Fruit fly (Drosophila melanogaster) S2 (cell line): Measurements from ENCODE around the gene puf.
A peak's percentile ranks its signal among the peaks of the same experiment; 100 is the strongest.

Experiments used
- CG8478 ChIP-seq: fragments of >200 bp; optimal IDR thresholded peaks from 2 replicates; lab custom pipeline; 2018
- CTCF ChIP-seq, 2 experiments: fragments of >200 bp; optimal IDR thresholded peaks; 2 replicates each; lab custom pipeline; 2018

Gene puf

DNA sequence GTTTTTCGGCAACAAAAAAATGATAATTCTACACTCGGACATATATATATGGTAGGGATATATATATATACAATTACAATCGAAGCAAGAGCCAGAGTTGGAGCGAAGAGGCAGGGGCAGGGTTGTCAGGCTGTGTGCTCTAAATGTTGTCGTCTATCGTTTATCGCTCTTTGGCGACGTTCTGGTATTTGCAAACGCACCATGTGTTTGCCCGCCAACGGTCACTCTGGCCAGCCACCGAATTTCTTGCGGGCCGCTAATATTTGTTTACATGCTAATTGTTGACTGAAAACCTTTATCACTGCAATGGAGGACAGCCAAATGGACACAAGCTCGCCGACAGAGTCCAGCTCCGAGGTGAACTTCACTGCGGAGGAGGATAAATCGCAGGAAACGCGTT lies at the start of gene puf, which contains the start of gene ash2:
Gene puf, minus strand, starts transcription at position 121 of the 400 bp plus-strand sequence.
Gene ash2, plus strand, starts transcription at position 203 of the 400 bp plus-strand sequence.
- TF ChIP-seq CTCF (optimal IDR thresholded peaks at IDR 0.05; lab: Kevin White, UChicago): peak in 1 of 2 experiments; percentile 38
- TF ChIP-seq CG8478 (lab: Kevin White, UChicago): no peak

DNA sequence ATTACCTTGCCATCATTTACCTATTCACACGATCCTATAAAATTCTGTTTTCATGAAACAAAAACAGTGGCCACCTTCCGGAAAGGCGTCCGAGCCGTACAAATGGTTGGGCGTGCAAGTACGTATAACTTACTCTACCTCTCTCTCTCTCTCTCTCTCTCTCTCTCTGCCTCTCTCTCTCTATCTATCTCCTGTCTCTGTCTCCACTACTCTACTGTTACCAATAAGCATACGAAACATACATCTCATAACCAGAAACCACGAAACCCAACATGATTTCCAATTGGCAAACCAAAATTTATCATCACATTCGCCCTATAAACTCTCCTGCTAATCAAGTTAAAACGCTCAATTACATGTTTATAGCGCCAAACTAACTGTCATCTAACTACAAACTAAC lies 49.5 kb upstream of the puf start:
- TF ChIP-seq CG8478 (lab: Kevin White, UChicago) (no peak), CTCF (optimal IDR thresholded peaks at IDR 0.05; lab: Kevin White, UChicago) (no peak)

DNA sequence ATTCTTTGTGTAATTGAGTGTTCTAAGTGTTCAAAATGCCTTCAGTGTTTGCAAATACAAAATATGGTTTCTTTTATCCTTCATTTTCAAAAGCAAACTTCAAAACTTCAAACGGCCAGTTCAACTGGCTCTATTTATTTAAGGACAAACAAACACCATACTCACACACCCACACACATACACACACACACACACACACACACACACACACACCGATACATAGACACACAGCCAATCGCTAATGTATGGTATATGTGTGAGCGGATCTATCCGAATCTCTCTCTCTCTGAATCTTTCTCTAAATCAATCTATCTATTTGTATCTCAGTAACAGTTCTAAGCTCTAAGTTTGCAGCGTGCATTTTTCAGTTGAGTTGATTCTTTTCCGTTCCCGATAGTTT lies 43.0 kb upstream of the puf start:
- TF ChIP-seq CTCF (optimal IDR thresholded peaks at IDR 0.05; lab: Kevin White, UChicago) (no peak), CG8478 (lab: Kevin White, UChicago) (no peak)

DNA sequence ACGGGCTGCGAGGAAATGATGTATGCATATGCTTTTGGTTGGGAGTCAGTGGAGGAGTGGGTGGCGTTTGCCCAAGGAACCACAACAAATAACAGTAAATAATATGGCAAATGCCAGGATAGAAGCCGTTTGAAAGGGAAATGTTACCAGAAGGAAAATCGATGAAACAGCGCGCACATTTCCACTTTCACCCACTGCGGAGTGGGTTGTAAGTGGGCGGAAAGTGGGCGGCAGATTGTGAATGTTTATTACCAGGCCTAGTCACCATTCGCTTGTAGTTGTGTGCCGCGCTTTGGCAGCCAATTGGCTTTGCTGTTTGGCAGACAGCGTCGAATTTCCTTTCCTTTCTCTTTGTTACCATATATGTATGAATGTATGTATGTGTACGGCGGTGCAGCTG lies 21.8 kb upstream of the puf start:
- no peak for TF ChIP-seq CG8478 (lab: Kevin White, UChicago)

DNA sequence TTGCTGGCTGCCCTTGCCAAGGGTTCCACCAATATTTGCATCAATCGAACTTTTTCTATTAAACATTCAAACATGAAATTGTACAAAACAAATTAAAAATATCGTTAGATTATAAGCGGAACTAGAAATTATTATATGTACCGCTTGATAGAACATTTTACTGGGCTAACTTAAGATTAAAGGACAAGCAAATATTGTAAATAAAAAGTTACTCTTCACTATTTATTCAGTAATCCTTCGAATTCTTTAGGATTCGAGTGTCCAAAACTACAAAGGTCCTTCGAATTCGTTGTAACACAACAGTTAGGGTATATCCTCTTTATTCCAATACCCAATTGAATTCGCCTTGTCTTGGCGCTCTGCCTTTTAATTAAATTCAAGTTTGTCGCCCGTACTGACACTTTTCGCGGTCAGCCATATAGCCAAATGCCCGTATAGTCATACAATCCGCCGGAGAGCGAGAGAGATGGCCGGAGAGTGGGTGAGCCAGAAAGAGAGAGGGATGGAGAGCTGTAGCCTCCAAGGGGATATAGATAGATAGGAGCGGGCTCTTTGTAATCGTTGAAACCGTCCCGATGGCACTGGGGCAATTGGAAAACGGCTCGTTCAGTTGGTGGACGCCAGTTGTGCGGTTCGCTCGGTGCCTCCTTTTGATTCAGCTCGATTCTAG lies 17.8 kb upstream of the puf start:
- TF ChIP-seq CG8478 (lab: Kevin White, UChicago) (no peak), CTCF (optimal IDR thresholded peaks at IDR 0.05; lab: Kevin White, UChicago) (no peak)

DNA sequence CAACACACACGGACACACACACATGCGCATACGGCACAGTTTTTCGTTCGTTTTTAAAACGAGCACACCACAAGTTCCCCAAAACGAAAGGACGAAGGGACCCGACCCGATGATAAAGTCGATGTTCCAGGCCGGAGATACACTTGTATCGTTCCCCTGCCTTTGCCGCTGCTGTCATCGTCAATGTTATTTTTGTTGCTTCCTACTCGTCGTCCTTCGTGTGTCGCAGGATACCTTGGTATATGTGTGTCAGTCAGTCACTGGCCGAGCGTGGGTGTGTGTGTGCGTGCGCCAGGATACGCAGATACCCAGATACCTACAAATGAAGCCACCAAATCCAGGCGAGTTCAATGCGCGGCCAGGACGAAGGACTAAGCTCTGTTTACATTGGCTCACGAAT lies 13.2 kb upstream of the puf start:
- no peak for TF ChIP-seq CG8478 (lab: Kevin White, UChicago)
- TF ChIP-seq CTCF (optimal IDR thresholded peaks at IDR 0.05; lab: Kevin White, UChicago): no peak

DNA sequence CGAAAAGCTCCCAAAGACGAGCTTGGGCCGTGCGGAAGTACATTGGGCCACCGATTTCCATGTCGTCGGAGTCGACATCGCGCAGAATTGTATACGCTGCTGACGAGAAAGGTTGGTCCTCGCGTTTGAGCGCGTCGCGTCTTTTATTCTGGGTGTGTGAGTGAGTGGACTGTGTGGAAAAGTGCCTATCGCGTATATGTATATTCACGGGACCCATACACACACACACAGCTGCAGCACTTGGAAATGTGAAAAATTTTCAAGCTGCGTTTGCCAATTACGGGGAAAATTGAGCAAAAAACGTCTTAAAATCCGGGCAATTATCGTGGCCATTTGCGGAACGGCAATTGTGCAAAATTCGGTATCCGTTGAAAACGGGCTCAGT lies 12.6 kb upstream of the puf start, which contains the start of gene slo:
Gene slo, plus strand, starts transcription at position 80 of the 385 bp plus-strand sequence.
- TF ChIP-seq CTCF (optimal IDR thresholded peaks at IDR 0.05; lab: Kevin White, UChicago): no peak

DNA sequence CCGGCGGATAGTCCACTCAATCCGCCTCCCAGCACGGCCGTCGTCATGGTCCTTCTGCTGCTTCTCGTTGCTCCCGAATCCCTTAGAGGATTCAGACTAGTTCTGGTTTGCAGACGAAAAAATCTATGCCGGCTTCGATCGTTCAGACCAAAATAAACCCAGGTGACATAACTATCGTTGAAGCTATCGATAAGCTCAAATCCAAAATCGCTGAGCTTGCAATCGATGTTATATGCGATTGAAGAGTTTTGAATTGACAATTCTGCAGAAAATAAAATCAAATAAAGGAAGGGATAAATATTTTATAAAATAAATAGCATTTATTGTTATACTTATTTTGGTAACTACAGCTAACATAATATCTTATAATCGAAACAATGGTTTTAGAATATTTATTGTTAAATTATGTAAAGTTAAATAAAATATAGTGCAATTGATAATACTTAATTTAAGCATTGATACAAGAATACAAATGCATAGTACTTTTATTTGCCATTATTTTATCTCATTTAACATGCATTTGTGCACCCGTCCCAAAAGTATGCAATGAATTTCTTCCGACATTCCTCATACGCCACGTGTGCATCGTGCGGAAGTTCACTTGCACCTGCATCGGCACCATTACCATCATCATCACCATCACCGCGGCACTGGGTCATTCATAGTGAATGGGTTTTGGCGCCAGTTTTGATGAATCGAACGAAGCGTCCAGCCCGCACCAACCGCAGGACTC lies 12.0 kb upstream of the puf start, which contains the start of gene Ppox:
Gene Ppox, minus strand, starts transcription at position 173 of the 733 bp plus-strand sequence.
- TF ChIP-seq CG8478 (lab: Kevin White, UChicago): no peak

DNA sequence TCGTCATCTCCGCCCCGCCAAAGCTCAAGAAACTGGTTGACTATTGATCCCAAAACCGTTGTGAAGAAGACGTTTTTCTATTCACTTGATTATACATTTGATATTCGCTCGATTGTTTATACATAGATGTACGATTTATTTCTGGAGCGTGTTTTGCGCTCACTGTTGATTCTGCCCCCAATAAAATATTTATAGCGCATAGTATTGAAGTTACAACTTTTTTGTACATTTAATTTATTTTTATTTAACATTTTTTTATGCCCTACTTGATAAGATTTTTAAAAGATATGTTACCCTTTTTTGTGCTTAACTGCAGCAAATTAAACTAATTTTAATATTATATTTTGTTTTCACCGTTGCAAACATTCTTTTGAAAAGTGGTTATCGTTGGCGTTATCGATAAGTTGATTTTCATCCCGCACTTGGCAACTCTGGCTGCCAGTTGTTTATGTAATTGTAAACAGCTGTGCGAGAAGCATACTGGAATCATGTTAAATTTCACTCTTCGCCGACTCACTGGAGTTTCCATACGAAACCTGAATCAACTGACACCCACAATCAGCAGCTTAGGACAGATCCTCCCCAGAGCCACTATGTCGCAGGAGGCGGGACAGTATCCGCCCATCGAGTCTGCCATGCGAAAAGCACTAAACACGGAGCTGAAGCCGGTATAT lies 9.5 kb upstream of the puf start, which contains the start of gene CG31126:
Gene CG31126, plus strand, starts transcription at position 449 of the 674 bp plus-strand sequence.
- TF ChIP-seq CTCF (optimal IDR thresholded peaks at IDR 0.05; lab: Kevin White, UChicago): no peak
- TF ChIP-seq CG8478 (lab: Kevin White, UChicago): no peak

DNA sequence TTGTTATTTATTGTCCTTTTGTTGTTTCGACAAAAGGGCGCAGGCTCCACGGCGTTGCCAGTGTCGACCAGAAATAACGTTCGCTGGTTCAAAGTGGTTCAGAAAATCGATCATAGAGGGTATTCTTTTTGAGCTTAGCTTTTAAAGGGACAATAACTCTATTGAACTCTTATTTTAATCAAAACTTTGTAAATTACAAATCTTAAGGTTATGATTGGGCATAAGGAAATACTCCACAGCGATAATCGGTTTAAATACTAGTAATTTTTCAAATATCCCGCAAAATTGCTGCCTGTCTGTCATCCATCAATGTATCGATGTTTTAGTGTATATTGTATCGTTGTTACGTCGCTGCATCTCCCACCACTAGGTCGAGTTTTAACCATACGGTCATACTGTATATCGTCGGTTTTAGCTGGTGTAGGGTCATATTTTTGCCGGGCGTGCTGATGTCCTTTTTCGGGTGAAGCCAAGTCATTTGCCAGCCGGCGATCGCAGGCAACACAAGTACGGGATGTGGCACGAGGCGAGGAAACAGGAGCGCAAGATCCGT lies 5.0 kb upstream of the puf start, which contains the start of the genes CG31125 and CG6695:
Gene CG31125, minus strand, starts transcription at position 51 of the 553 bp plus-strand sequence.
Gene CG6695, plus strand, starts transcription at position 391 of the 553 bp plus-strand sequence.
- TF ChIP-seq CG8478 (lab: Kevin White, UChicago) (no peak), CTCF (optimal IDR thresholded peaks at IDR 0.05; lab: Kevin White, UChicago) (peak in 1 of 2 experiments; percentile 16)

DNA sequence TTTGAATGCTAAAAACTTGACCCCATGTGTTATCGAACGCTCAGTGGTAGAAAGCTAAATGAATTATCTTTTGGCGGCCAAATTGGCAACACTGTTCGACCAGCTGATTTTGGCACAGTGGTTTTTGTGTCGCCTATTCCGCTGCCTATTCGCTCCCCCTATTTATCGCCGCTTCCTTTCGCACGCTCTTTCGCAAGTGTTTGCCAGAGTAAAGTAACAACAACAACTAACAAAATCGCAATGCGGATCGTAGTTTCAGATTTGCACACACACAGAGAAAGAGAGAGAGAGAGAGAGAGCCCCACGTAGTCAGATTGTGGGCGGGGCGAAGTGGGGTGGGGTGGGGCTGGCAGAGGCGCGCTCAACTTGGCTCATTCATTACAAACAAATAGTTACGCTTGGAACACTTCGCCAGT lies 1.2 kb upstream of the puf start:
- TF ChIP-seq CG8478 (lab: Kevin White, UChicago) (no peak), CTCF (optimal IDR thresholded peaks at IDR 0.05; lab: Kevin White, UChicago) (no peak)

DNA sequence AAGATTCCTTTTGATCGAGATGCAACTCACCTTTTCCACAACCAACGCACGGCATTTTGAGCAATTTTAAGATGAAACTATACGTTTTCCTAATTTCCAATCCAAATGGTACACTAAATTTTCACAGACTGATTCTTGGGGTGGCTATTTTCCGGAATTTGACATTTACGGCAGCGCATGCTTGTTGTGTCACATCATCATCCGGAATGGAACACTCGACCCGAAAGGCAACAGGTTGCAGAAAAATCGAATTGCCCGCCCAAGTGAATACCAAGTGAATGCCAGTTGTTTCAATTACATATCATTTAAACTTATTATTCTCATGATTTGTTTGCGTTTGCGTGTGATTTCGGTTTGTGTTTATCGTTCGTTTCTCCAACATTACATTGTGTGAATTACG lies 14.9 kb downstream of the puf start, which contains the start of gene MtnF:
Gene MtnF, minus strand, starts transcription at position 209 of the 400 bp plus-strand sequence.
- no peak for TF ChIP-seq CTCF (optimal IDR thresholded peaks at IDR 0.05; lab: Kevin White, UChicago)
- TF ChIP-seq CG8478 (lab: Kevin White, UChicago): no peak

DNA sequence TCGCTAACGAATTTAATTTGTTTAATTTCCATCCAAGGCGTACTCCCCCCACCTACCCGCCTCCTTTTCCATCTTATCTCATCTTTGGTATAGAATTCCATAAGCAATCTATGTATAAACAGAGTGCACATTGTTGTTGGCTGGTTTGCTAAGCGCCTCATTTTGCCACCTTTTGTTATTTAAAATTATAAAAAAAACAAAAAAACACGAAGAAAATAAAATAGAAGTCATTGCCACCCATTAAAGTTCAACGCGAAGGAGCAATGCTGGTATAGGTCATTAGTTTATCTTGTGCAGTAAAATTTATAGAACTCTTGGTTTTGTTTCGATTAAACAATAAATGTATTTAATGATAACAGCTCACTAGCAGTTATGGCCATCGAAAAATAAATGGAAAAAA lies 15.5 kb downstream of the puf start:
- no peak for TF ChIP-seq CG8478 (lab: Kevin White, UChicago)
- TF ChIP-seq CTCF (optimal IDR thresholded peaks at IDR 0.05; lab: Kevin White, UChicago): no peak
